Worm (Caenorhabditis elegans): Measurements from ENCODE around the gene C18G1.9.

The C18G1.9 gene

ce11 chrV:4790368-4790767, 20.8 kb upstream of the C18G1.9 start, which contains the start of gene R02F11.12:
R02F11.12 (plus strand) TSS chrV:4790668.
- TF ChIP-seq nhr-25 (tag; optimal IDR thresholded peaks at IDR 0.05) (no peak), sem-4 (tag; optimal IDR thresholded peaks at IDR 0.05) (no peak), nhr-12 (tag; optimal IDR thresholded peaks at IDR 0.05) (no peak), unc-39 (tag; optimal IDR thresholded peaks at IDR 0.05) (no peak), nhr-77 (tag; optimal IDR thresholded peaks at IDR 0.05) (no peak), lin-39 (tag; optimal IDR thresholded peaks at IDR 0.05) (no peak), elt-3 (tag; optimal IDR thresholded peaks at IDR 0.05) (no peak), zag-1 (tag; optimal IDR thresholded peaks at IDR 0.05) (no peak), sma-9 (GFP tag; optimal IDR thresholded peaks at IDR 0.05) (no peak), sma-9 (tag; optimal IDR thresholded peaks at IDR 0.05) (no peak), unc-55 (GFP tag; optimal IDR thresholded peaks at IDR 0.05) (no peak), skn-1 (tag; optimal IDR thresholded peaks at IDR 0.05) (no peak), gmeb-1 (tag; optimal IDR thresholded peaks at IDR 0.05) (no peak), peb-1 (tag; optimal IDR thresholded peaks at IDR 0.05) (no peak), ceh-82 (tag; optimal IDR thresholded peaks at IDR 0.05) (no peak), unc-62 (GFP tag; optimal IDR thresholded peaks at IDR 0.05) (no peak), nhr-237 (tag; optimal IDR thresholded peaks at IDR 0.05) (no peak), nhr-10 (tag; optimal IDR thresholded peaks at IDR 0.05) (no peak), alr-1 (tag; optimal IDR thresholded peaks at IDR 0.05) (no peak), nhr-6 (tag; optimal IDR thresholded peaks at IDR 0.05) (no peak), blmp-1 (tag; optimal IDR thresholded peaks at IDR 0.05; ENCODE audit: insufficient read depth) (no peak)

ce11 chrV:4788823-4789222, 19.3 kb upstream of the C18G1.9 start, which contains the start of gene R02F11.10:
R02F11.10 (plus strand) TSS chrV:4789123.
- TF ChIP-seq lsy-2 (tag; optimal IDR thresholded peaks at IDR 0.05) = no peak
- no peak for TF ChIP-seq F13H6.1 (tag; optimal IDR thresholded peaks at IDR 0.05)
- no peak for TF ChIP-seq R02D3.7 (tag; optimal IDR thresholded peaks at IDR 0.05)
- TF ChIP-seq ceh-82 (tag; optimal IDR thresholded peaks at IDR 0.05) = no peak
- TF ChIP-seq nhr-25 (tag; optimal IDR thresholded peaks at IDR 0.05) = no peak
- no peak for TF ChIP-seq nhr-237 (tag; optimal IDR thresholded peaks at IDR 0.05)
- no peak for TF ChIP-seq unc-55 (GFP tag; optimal IDR thresholded peaks at IDR 0.05)
- TF ChIP-seq nhr-10 (tag; optimal IDR thresholded peaks at IDR 0.05) = no peak
- no peak for TF ChIP-seq lin-11 (tag; optimal IDR thresholded peaks at IDR 0.05)
- no peak for TF ChIP-seq unc-62 (GFP tag; optimal IDR thresholded peaks at IDR 0.05)
- no peak for TF ChIP-seq egl-27 (tag; optimal IDR thresholded peaks at IDR 0.05)
- TF ChIP-seq ztf-4 (tag; optimal IDR thresholded peaks at IDR 0.05) = no peak
- TF ChIP-seq ZK546.5 (tag; optimal IDR thresholded peaks at IDR 0.05) = no peak
- TF ChIP-seq unc-39 (tag; optimal IDR thresholded peaks at IDR 0.05) = no peak
- no peak for TF ChIP-seq sma-9 (GFP tag; optimal IDR thresholded peaks at IDR 0.05)
- no peak for TF ChIP-seq sma-9 (tag; optimal IDR thresholded peaks at IDR 0.05)
- TF ChIP-seq lin-13 (GFP tag; optimal IDR thresholded peaks at IDR 0.05) = no peak

ce11 chrV:4787836-4788235, 18.3 kb upstream of the C18G1.9 start:
- TF ChIP-seq ztf-11 (tag; optimal IDR thresholded peaks at IDR 0.05) (no peak), nhr-21 (tag; optimal IDR thresholded peaks at IDR 0.05) (no peak), nhr-23 (tag; optimal IDR thresholded peaks at IDR 0.05) (no peak), ama-1 (optimal IDR thresholded peaks at IDR 0.05) (no peak), alr-1 (tag; optimal IDR thresholded peaks at IDR 0.05) (no peak), fos-1 (tag; optimal IDR thresholded peaks at IDR 0.05) (no peak), aly-2 (tag; optimal IDR thresholded peaks at IDR 0.05) (no peak), dmd-4 (tag; optimal IDR thresholded peaks at IDR 0.05) (no peak), nhr-129 (tag; optimal IDR thresholded peaks at IDR 0.05) (no peak), ZK546.5 (tag; optimal IDR thresholded peaks at IDR 0.05) (no peak)

- TF ChIP-seq elt-3 (tag; optimal IDR thresholded peaks at IDR 0.05) (no peak), ztf-11 (tag; optimal IDR thresholded peaks at IDR 0.05) (no peak), nhr-21 (tag; optimal IDR thresholded peaks at IDR 0.05) (no peak), lin-39 (tag; optimal IDR thresholded peaks at IDR 0.05) (no peak), peb-1 (tag; optimal IDR thresholded peaks at IDR 0.05) (no peak), skn-1 (tag; optimal IDR thresholded peaks at IDR 0.05) (no peak), unc-55 (GFP tag; optimal IDR thresholded peaks at IDR 0.05) (no peak)
Observed at ce11 chrV:4787166-4787565, 17.6 kb upstream of the C18G1.9 start, which contains the start of gene R02F11.9. R02F11.9 (plus strand) TSS chrV:4787466.
